Worm (Caenorhabditis elegans): ENCODE results near the gene nspb-1.
"Not testable (repeated sequence)": the region's sequence is repeated elsewhere in the genome, so short reads cannot be mapped to it uniquely, and the experiment has no call there.

DNA sequence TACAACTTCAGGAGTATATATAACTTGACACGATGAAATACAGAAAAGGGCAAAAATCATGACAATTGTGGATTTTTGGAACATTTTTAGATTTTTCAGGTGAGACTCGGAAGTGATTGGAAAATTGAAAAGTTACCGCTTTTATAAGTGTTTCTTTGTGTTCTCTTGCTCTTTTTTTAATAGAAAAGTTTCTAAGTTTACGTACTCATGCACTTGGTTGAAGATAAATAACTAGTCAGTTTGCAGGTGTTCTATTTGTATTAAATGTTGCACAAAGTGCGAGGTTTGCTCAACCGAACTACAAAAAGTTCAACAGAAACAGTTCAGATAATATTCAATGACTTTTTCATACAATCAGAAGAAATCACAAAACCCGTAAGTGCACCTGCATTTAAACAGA, 4.0 kb upstream of the nspb-1 start, which contains the start of gene nspb-3:
- TF ChIP-seq flt-1 (GFP tag; IDR thresholded peaks at IDR 0.05); sea-1 (GFP tag; conservative IDR thresholded peaks at IDR 0.05); ama-1 (optimal IDR thresholded peaks at IDR 0.05); ceh-13 (GFP tag; optimal IDR thresholded peaks at IDR 0.05); scrt-1 (GFP tag; IDR thresholded peaks at IDR 0.05); B0310.2 (tag; optimal IDR thresholded peaks at IDR 0.05); tra-4 (tag; optimal IDR thresholded peaks at IDR 0.05); aly-1 (tag; optimal IDR thresholded peaks at IDR 0.05); ceh-36 (tag; optimal IDR thresholded peaks at IDR 0.05): not testable (repeated sequence)

Data from whole organism, early embryonic.